Fruit fly (Drosophila melanogaster): Measurements from ENCODE around the gene Scm.

Scm gene

DNA sequence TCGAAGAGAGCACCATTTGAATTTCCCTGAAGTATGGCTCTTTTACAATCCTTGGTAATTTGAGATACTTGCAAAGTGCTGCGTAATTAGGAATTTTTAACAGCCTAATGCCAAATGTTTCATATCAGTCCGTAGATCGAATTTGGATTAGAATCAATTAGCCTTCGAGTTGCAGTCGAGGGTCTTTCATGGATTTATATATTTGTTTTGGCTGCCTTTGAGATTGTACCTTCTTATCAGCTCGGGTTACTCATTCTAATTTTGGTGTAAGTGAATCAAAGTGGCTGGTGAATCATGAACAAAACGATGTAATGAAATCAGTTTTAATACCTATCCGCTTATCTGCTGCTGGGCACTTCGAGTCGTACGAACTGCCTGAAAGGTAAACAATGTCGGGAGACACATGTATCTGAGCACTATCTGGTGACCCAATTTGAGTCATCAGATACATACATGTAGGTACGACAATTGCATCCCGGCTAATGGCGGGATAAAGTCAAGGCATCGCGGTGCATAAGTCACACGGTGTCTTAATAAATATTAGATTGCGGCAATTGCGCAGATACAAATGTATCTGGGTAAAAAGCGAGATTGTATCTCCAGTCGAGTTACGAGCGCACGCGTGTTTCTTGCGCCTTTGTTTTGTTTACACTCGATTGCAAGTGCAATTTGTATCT lies 41.6 kb downstream of the Scm start:
- TF ChIP-seq psq (optimal IDR thresholded peaks at IDR 0.05) (no peak), Dll (optimal IDR thresholded peaks at IDR 0.05) (no peak), EcR (GFP tag; optimal IDR thresholded peaks at IDR 0.05) (no peak), pan (optimal IDR thresholded peaks at IDR 0.05) (no peak), CG8478 (optimal IDR thresholded peaks at IDR 0.05) (no peak), usp (GFP tag; optimal IDR thresholded peaks at IDR 0.05) (no peak)

DNA sequence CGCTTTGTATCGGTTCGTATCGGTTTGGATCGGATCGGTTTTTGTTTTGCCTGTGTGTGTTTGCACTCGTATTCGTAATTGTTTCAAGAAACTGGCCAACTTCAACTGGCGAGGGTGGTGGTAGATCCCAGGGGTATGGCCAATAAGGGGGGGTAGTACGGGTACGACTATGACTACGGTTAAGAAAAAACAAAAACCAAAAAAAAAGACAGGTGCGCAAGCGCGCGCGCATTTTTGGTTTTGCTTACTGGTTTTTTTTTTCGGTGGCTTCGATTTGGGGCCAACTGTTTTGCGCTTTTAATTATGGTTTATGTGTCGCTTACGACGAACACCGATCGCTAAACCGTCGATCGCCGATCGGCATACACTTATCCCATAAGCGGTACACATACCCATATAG lies 42.6 kb downstream of the Scm start:
- no peak for TF ChIP-seq EcR (GFP tag; optimal IDR thresholded peaks at IDR 0.05)
- no peak for TF ChIP-seq psq (optimal IDR thresholded peaks at IDR 0.05)
- no peak for TF ChIP-seq CG8478 (optimal IDR thresholded peaks at IDR 0.05)
- TF ChIP-seq pan (optimal IDR thresholded peaks at IDR 0.05): no peak
- no peak for TF ChIP-seq Dll (optimal IDR thresholded peaks at IDR 0.05)
- TF ChIP-seq usp (GFP tag; optimal IDR thresholded peaks at IDR 0.05): no peak

DNA sequence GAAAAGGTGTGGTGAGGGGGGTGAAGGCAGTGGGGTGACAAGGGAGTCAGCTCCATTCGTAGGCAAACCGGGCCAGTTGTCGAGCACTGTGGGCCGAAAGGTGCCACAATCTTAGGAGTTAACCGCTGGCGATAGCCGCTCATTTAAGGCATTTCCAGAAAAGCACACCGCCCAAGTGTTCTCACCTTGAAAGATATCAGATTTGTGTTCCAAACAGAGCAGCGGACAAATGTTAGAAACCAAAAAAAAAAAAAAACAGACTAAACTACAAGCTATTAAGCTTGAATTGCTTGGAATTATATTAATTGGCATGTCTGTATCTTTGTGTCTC lies 43.2 kb downstream of the Scm start:
- TF ChIP-seq Dll (optimal IDR thresholded peaks at IDR 0.05) (no peak), psq (optimal IDR thresholded peaks at IDR 0.05) (no peak), EcR (GFP tag; optimal IDR thresholded peaks at IDR 0.05) (no peak), pan (optimal IDR thresholded peaks at IDR 0.05) (no peak), CG8478 (optimal IDR thresholded peaks at IDR 0.05) (no peak), usp (GFP tag; optimal IDR thresholded peaks at IDR 0.05) (no peak)

DNA sequence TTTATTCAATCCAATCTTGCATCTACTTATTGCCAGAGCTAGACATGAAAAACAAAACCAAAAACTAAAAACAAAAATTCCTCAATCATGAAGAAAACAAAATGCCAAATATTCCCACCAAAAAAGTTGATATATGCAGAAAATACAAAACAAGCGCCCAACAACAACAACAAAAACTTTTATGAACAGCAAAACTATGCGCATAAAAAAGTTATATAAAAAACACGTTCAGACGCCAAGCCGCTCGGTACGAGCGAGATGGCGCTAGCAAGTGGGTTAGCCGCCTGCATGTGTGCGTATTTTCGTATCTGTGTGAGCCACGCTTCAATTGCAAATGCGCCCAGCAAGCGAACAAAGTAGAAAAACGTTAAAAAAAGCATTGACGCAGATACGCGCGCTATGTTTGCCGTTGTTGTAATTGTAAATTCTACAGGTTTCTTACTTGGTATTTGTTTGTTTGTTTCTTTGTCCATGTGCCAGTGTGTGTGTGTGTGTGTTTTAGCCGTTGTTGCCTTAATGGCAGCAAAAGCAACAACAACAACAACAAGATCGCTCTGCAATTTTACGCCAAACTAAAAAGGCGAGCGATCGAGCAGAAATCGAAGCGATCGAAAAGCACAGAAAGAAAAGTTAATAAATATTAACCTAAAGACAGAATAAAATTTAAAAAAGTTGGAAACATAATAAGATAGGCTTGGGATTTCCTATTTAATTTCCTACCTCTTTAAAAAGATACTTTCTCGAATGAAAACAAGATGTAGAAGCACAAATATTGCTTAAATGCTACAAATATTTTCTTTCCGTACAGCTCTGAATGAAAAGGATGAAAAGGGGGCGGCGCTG lies 43.8 kb downstream of the Scm start:
- TF ChIP-seq psq (optimal IDR thresholded peaks at IDR 0.05): no peak
- TF ChIP-seq Dll (optimal IDR thresholded peaks at IDR 0.05): no peak
- TF ChIP-seq pan (optimal IDR thresholded peaks at IDR 0.05): no peak
- no peak for TF ChIP-seq CG8478 (optimal IDR thresholded peaks at IDR 0.05)
- no peak for TF ChIP-seq EcR (GFP tag; optimal IDR thresholded peaks at IDR 0.05)
- TF ChIP-seq usp (GFP tag; optimal IDR thresholded peaks at IDR 0.05): no peak

DNA sequence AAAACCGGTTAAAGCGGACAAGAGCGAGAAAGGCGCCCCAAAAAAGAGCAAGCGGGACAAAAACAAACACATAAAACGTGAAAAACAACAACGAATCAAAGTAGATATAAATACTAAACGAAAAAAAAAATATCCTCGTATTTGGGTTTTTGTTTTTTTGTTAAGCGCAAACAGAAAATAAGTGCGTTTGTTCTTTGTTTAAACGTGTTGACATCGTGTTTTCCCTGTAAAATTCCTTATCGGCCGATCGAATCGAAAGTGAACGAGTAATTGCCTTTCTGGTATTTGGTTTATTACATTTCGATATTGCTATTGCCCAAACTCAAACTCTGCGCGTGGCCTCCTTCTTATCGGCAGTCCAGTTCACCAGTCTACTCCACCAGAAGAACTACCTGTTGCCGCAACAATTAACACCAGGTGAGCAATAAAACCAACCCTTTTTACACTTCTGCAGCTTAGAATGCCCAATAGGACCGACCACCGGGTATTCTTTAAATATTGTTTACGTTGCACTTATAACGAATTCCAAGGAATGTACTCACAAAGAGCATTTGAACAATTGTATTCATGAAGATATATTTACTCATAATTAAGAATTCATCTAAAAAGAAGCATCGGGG lies 45.5 kb downstream of the Scm start:
- TF ChIP-seq usp (GFP tag; optimal IDR thresholded peaks at IDR 0.05) (no peak), pan (optimal IDR thresholded peaks at IDR 0.05) (no peak), CG8478 (optimal IDR thresholded peaks at IDR 0.05) (no peak), Dll (optimal IDR thresholded peaks at IDR 0.05) (no peak), psq (optimal IDR thresholded peaks at IDR 0.05) (no peak), EcR (GFP tag; optimal IDR thresholded peaks at IDR 0.05) (no peak)

DNA sequence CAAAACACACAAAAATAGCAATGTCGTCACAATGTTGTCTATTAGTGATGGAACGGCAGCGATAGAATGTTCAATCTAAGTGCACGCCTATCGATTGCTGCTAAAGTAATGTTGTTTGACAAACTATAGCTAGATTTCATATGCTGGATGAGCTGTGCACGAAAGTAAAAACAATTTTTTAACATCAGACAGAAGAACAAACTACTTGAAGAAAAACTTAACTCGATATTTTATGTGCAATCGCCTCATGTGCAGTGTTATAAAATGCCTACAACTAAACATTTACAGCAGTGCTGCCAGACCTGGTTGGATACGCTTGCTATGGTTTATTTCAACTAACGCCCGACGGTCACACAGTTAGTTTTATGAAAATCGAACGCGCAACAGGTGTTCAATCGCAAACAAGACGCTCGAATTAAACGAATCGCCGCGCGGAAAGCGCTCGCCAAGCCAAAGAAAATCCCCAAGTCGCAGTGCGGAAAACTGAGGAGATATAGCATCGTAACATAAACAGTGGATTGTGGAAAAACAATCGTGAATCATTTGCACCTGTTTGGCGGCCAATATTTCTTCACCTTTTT lies 46.4 kb downstream of the Scm start, which contains the start of the genes bocks and CG8312:
Gene bocks (minus strand): TSS at position 51 of the 581 bp plus-strand sequence.
Gene CG8312 (plus strand): TSS at position 358 of the 581 bp plus-strand sequence.
- TF ChIP-seq psq (optimal IDR thresholded peaks at IDR 0.05): no peak
- no peak for TF ChIP-seq EcR (GFP tag; optimal IDR thresholded peaks at IDR 0.05)
- no peak for TF ChIP-seq CG8478 (optimal IDR thresholded peaks at IDR 0.05)
- TF ChIP-seq pan (optimal IDR thresholded peaks at IDR 0.05): no peak
- no peak for TF ChIP-seq Dll (optimal IDR thresholded peaks at IDR 0.05)
- TF ChIP-seq usp (GFP tag; optimal IDR thresholded peaks at IDR 0.05): no peak

DNA sequence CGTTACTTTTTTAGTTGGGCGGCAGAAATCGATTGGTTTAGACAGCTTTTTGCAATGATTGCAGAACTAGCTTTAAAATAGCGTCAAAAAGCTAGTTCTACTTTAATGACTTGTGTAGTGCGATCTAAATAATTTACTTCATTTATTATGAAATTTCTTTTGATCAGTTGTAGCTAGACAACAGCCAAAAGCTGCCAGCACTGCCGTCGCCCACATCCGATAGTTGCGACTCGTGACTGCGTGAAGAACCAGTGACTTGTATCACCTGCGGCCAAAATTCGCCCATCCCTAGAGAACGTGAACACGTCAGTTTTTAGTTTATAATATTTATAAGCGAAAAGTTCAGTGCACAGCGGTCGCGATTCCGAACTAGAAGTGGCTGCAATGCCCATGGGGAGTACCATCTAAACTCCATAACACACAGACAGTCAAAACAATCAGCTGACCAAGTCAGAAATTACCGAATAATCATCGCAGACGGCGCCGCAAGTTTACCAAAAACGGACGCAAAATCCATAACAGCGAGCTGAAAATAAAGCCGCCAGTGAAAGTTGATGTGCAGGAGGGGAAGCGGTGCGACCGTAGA lies 50.7 kb downstream of the Scm start, which contains the start of gene P58IPK:
Gene P58IPK (plus strand): TSS at position 280 of the 586 bp plus-strand sequence.
- TF ChIP-seq psq (optimal IDR thresholded peaks at IDR 0.05): no peak

All from whole organism.